Fruit fly (Drosophila melanogaster): ENCODE results near the gene Sarm.

Gene Sarm

dm6 chr3L:8060188-8060856 is 3.4 kb upstream of the Sarm start (continued):
- TF ChIP-seq CG4328 (GFP tag; optimal IDR thresholded peaks at IDR 0.05) (peak; percentile 27), chinmo (GFP tag; IDR thresholded peaks at IDR 0.05; ENCODE audit: partially characterized antibody) (peak; percentile 77; the same call in 2 of the 4 replicates), vnd (GFP tag; IDR thresholded peaks at IDR 0.05; ENCODE audit: partially characterized antibody) (peak; percentile 65), Nf-YC (tag; optimal IDR thresholded peaks at IDR 0.05) (peak; percentile 10), CG17568 (GFP tag; optimal IDR thresholded peaks at IDR 0.05) (peak; percentile 3), Dll (GFP tag; IDR thresholded peaks at IDR 0.05; ENCODE audit: partially characterized antibody) (peak; percentile 39; the same call in 2 of the 4 replicates), CG7963 (GFP tag; IDR thresholded peaks at IDR 0.05; ENCODE audit: partially characterized antibody) (peak; percentile 64), CG6791 (GFP tag; IDR thresholded peaks at IDR 0.05; ENCODE audit: partially characterized antibody) (peak; percentile 88; the same call in 2 of the 3 replicates), Bgb (GFP tag; IDR thresholded peaks at IDR 0.05; ENCODE audit: partially characterized antibody) (peak; percentile 69), BtbVII (GFP tag; optimal IDR thresholded peaks at IDR 0.05) (peak; percentile 46), sens (GFP tag) (peak; percentile 18), Scr (GFP tag; IDR thresholded peaks at IDR 0.05; ENCODE audit: partially characterized antibody) (peak; percentile 65), sqz (GFP tag; optimal IDR thresholded peaks at IDR 0.05) (peak; percentile 52), CG13287 (GFP tag; IDR thresholded peaks at IDR 0.05; ENCODE audit: partially characterized antibody) (peak; percentile 58), CG16813 (GFP tag; IDR thresholded peaks at IDR 0.05; ENCODE audit: partially characterized antibody) (peak; percentile 73), CG10979 (tag; optimal IDR thresholded peaks at IDR 0.05) (peak; percentile 12), CG7745 (tag; optimal IDR thresholded peaks at IDR 0.05) (peak; percentile 81), CG42726 (GFP tag; IDR thresholded peaks at IDR 0.05; ENCODE audit: partially characterized antibody) (peak; percentile 69; the same call in 1 of the 2 replicates), Deaf1 (tag; optimal IDR thresholded peaks at IDR 0.05) (peak; percentile 10), exex (tag; optimal IDR thresholded peaks at IDR 0.05) (peak; percentile 10), inv (GFP tag; IDR thresholded peaks at IDR 0.05; ENCODE audit: partially characterized antibody) (peak; percentile 44), Bdp1 (GFP tag; optimal IDR thresholded peaks at IDR 0.05) (peak; percentile 98), mld (GFP tag; IDR thresholded peaks at IDR 0.05; ENCODE audit: partially characterized antibody) (peak; percentile 82), CG34376 (GFP tag; optimal IDR thresholded peaks at IDR 0.05) (peak; percentile 9), Opbp (GFP tag; IDR thresholded peaks at IDR 0.05; ENCODE audit: partially characterized antibody) (peak; percentile 79; the same call in 2 of the 3 replicates), HLH4C (GFP tag; IDR thresholded peaks at IDR 0.05; ENCODE audit: partially characterized antibody) (peak; percentile 60), unc-4 (GFP tag; IDR thresholded peaks at IDR 0.05; ENCODE audit: partially characterized antibody) (peak; percentile 50), Dek (tag; optimal IDR thresholded peaks at IDR 0.05) (peak; percentile 44), D19A (tag; optimal IDR thresholded peaks at IDR 0.05) (peak; percentile 46), ato (GFP tag; IDR thresholded peaks at IDR 0.05; ENCODE audit: partially characterized antibody) (peak; percentile 73), CG14860 (GFP tag; IDR thresholded peaks at IDR 0.05; ENCODE audit: partially characterized antibody) (peak; percentile 59), Med (GFP tag) (peak; percentile 78), eve (GFP tag; optimal IDR thresholded peaks at IDR 0.05) (peak in 1 of 2 experiments; percentile 63), Fer1 (GFP tag; optimal IDR thresholded peaks at IDR 0.05) (peak; percentile 52), bbx (GFP tag; IDR thresholded peaks at IDR 0.05; ENCODE audit: partially characterized antibody) (peak; percentile 79), nom (GFP tag; optimal IDR thresholded peaks at IDR 0.05) (peak; percentile 38), knrl (GFP tag; IDR thresholded peaks at IDR 0.05; ENCODE audit: partially characterized antibody) (peak; percentile 34; the same call in 1 of the 3 replicates), ci (GFP tag; IDR thresholded peaks at IDR 0.05) (peak; percentile 51; the same call in 1 of the 3 replicates), hbn (GFP tag; IDR thresholded peaks at IDR 0.05; ENCODE audit: partially characterized antibody) (peak; percentile 58), CG13894 (tag; optimal IDR thresholded peaks at IDR 0.05) (peak; percentile 48), abd-A (tag; optimal IDR thresholded peaks at IDR 0.05) (peak; percentile 12), nerfin-2 (GFP tag; IDR thresholded peaks at IDR 0.05; ENCODE audit: partially characterized antibody) (peak; percentile 71), CG6765 (GFP tag; optimal IDR thresholded peaks at IDR 0.05) (peak; percentile 25)

All from whole organism, embryonic.